Worm (Caenorhabditis elegans): ENCODE data around the gene tbcc-1.

tbcc-1 gene

DNA sequence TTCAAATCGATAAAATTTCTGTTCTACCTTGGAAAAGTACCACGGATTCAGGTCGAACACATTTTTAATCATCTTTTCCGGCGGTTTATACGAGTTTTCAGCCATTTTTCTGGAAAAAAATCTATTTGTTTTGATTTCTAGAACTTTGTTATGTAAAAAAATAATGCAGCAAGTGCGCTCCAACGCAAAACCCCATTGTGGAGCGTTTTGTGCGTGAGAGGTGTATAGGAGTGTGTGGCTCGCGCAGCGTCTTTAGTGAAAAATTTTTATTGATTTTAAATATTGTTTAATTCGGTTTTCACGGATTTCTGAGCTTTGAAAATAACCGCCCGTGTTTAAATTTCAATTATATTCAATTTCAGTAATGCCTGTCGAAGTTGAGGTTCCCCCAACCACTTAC, 2.4 kb upstream of the tbcc-1 start, which contains the start of gene Y71H2AM.20 (continued):
- peak; percentile 86 for TF ChIP-seq ztf-7 (tag; optimal IDR thresholded peaks at IDR 0.05)
- peak; percentile 45; the same call in 1 of the 2 replicates for TF ChIP-seq ceh-44 (GFP tag; IDR thresholded peaks at IDR 0.05)
- TF ChIP-seq zfp-2 (tag; optimal IDR thresholded peaks at IDR 0.05), result peak; percentile 81
- no peak for TF ChIP-seq egl-43 (GFP tag; IDR thresholded peaks at IDR 0.05)
- no peak for TF ChIP-seq daf-12 (tag; optimal IDR thresholded peaks at IDR 0.05)
- no peak for TF ChIP-seq snpc-1.2 (GFP tag; IDR thresholded peaks at IDR 0.05)
- peak; percentile 99 for TF ChIP-seq mep-1 (tag; optimal IDR thresholded peaks at IDR 0.05)
- no peak for TF ChIP-seq cey-2 (tag; optimal IDR thresholded peaks at IDR 0.05; ENCODE audit: borderline replicate concordance, insufficient read depth)
- TF ChIP-seq ceh-82 (tag; optimal IDR thresholded peaks at IDR 0.05), result no peak
- peak; percentile 92 for TF ChIP-seq nhr-28 (tag; optimal IDR thresholded peaks at IDR 0.05)
- TF ChIP-seq dmd-8 (GFP tag; IDR thresholded peaks at IDR 0.05), result no peak
- 0 out of 2 replicates have a peak, but pooled peaks have one; percentile 49 for TF ChIP-seq saeg-2 (GFP tag; IDR thresholded peaks at IDR 0.05)
- peak; percentile 91 for TF ChIP-seq hlh-11 (tag; optimal IDR thresholded peaks at IDR 0.05)
- peak; percentile 47; the same call in 1 of the 2 replicates for TF ChIP-seq Y48G9A.11 (GFP tag; IDR thresholded peaks at IDR 0.05)
- peak; percentile 84 for TF ChIP-seq ctbp-1 (GFP tag; IDR thresholded peaks at IDR 0.05)
- TF ChIP-seq lsy-2 (tag; optimal IDR thresholded peaks at IDR 0.05), result peak; percentile 95 to 98
- TF ChIP-seq nhr-11 (tag; optimal IDR thresholded peaks at IDR 0.05), result peak; percentile 95
- TF ChIP-seq ces-1 (GFP tag; optimal IDR thresholded peaks at IDR 0.05), result peak; percentile 76
- peak; percentile 76 for TF ChIP-seq jun-1 (tag; optimal IDR thresholded peaks at IDR 0.05)
- TF ChIP-seq fkh-10 (GFP tag; optimal IDR thresholded peaks at IDR 0.05), result peak; percentile 97
- TF ChIP-seq ceh-32 (tag; optimal IDR thresholded peaks at IDR 0.05; ENCODE audit: poor library complexity), result no peak
- TF ChIP-seq dpl-1 (GFP tag; optimal IDR thresholded peaks at IDR 0.05), result peak; percentile 92
- TF ChIP-seq rbr-2 (tag; optimal IDR thresholded peaks at IDR 0.05), result peak; percentile 95
- peak; percentile 83 for TF ChIP-seq pqm-1 (tag; optimal IDR thresholded peaks at IDR 0.05)
- TF ChIP-seq F26F4.8 (GFP tag; conservative IDR thresholded peaks at IDR 0.05), result no peak
- TF ChIP-seq aly-2 (tag; optimal IDR thresholded peaks at IDR 0.05), result no peak
- TF ChIP-seq daf-8 (GFP tag; IDR thresholded peaks at IDR 0.05), result no peak
- TF ChIP-seq lin-15B (tag; optimal IDR thresholded peaks at IDR 0.05), result peak; percentile 94
- TF ChIP-seq hif-1 (tag; optimal IDR thresholded peaks at IDR 0.05), result peak; percentile 24 to 85
- no peak for TF ChIP-seq F10B5.3 (tag; optimal IDR thresholded peaks at IDR 0.05)
- TF ChIP-seq nhr-25 (tag; optimal IDR thresholded peaks at IDR 0.05; ENCODE audit: borderline replicate concordance, insufficient read depth), result peak; percentile 94
- TF ChIP-seq lin-39 (tag; optimal IDR thresholded peaks at IDR 0.05), result no peak
- peak; percentile 91 for TF ChIP-seq dmd-6 (GFP tag; IDR thresholded peaks at IDR 0.05)
- peak in 1 of 2 experiments; percentile 70 for TF ChIP-seq ZK546.5 (tag; optimal IDR thresholded peaks at IDR 0.05)
- peak; percentile 80 for TF ChIP-seq ceh-20 (GFP tag; IDR thresholded peaks at IDR 0.05)
- peak; percentile 99 for TF ChIP-seq lin-38 (GFP tag; IDR thresholded peaks at IDR 0.05)
- peak; percentile 99 for TF ChIP-seq dve-1 (tag; optimal IDR thresholded peaks at IDR 0.05; ENCODE audit: insufficient read depth)
- peak; percentile 66; the same call in 1 of the 2 replicates for TF ChIP-seq dmd-9 (GFP tag; IDR thresholded peaks at IDR 0.05)
- peak; percentile 57; the same call in 1 of the 2 replicates for TF ChIP-seq lin-29 (GFP tag; IDR thresholded peaks at IDR 0.05)
- no peak for TF ChIP-seq lir-3 (tag; optimal IDR thresholded peaks at IDR 0.05)
- TF ChIP-seq unc-130 (GFP tag; optimal IDR thresholded peaks at IDR 0.05), result peak; percentile 91
- TF ChIP-seq nhr-111 (GFP tag; optimal IDR thresholded peaks at IDR 0.05), result no peak
- peak; percentile 44 for TF ChIP-seq snpc-4 (tag; optimal IDR thresholded peaks at IDR 0.05)
- peak; percentile 93 for TF ChIP-seq hlh-30 (tag; optimal IDR thresholded peaks at IDR 0.05; ENCODE audit: insufficient read depth)
- TF ChIP-seq sdz-12 (GFP tag; optimal IDR thresholded peaks at IDR 0.05), result no peak
- no peak for TF ChIP-seq F44E2.7 (GFP tag; IDR thresholded peaks at IDR 0.05)
- peak; percentile 57 for TF ChIP-seq php-3 (GFP tag; IDR thresholded peaks at IDR 0.05)
- peak; percentile 73 for TF ChIP-seq zip-2 (tag; optimal IDR thresholded peaks at IDR 0.05)
- TF ChIP-seq tra-1 (GFP tag; IDR thresholded peaks at IDR 0.05), result peak; percentile 44; the same call in 1 of the 2 replicates
- peak; percentile 94 for TF ChIP-seq arid-1 (GFP tag; conservative IDR thresholded peaks at IDR 0.05)
- TF ChIP-seq attf-4 (tag; optimal IDR thresholded peaks at IDR 0.05), result no peak

Data from whole organism, L4 larva.